Worm (Caenorhabditis elegans): ENCODE results near the gene C31B8.12.

DNA sequence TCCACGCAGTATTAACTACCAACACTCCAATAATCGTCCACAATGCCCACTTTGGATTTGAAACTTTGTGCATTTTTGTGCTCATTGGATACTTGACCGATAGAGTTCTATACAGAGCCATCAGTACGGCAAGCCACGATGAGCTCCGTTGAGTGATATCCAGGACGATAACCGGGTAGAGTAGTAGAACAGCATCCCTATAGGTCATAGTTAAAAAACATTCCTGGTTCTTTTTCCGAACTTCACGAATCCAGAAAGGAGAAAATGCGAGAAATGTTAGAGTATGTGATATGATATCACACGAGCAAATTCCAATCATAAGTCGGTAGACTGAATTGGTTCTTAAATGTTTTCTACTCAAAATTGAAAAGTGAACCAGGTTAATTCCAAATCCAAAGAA lies 39.2 kb downstream of the C31B8.12 start:
- TF ChIP-seq ztf-11 (tag; optimal IDR thresholded peaks at IDR 0.05) (no peak), nhr-76 (tag; optimal IDR thresholded peaks at IDR 0.05) (no peak), fkh-10 (GFP tag; optimal IDR thresholded peaks at IDR 0.05) (no peak), elt-2 (tag; optimal IDR thresholded peaks at IDR 0.05) (no peak), pqm-1 (tag; optimal IDR thresholded peaks at IDR 0.05) (no peak), zag-1 (tag; optimal IDR thresholded peaks at IDR 0.05) (no peak)
